Worm (Caenorhabditis elegans): ENCODE results near the gene pgph-2.

- TF ChIP-seq hlh-30 (tag; optimal IDR thresholded peaks at IDR 0.05; ENCODE audit: insufficient read depth), result no peak
- TF ChIP-seq ahr-1 (tag; optimal IDR thresholded peaks at IDR 0.05), result no peak
- no peak for TF ChIP-seq nhr-232 (tag; optimal IDR thresholded peaks at IDR 0.05)
- no peak for TF ChIP-seq dve-1 (tag; optimal IDR thresholded peaks at IDR 0.05)
- TF ChIP-seq pha-4 (tag; optimal IDR thresholded peaks at IDR 0.05), result no peak
Measured at ce11 chrV:5799373-5799772, 34.4 kb downstream of the pgph-2 start, which contains the start of gene cyn-17.
